Worm (Caenorhabditis elegans): Measurements from ENCODE around the gene grl-27.

Gene grl-27

DNA sequence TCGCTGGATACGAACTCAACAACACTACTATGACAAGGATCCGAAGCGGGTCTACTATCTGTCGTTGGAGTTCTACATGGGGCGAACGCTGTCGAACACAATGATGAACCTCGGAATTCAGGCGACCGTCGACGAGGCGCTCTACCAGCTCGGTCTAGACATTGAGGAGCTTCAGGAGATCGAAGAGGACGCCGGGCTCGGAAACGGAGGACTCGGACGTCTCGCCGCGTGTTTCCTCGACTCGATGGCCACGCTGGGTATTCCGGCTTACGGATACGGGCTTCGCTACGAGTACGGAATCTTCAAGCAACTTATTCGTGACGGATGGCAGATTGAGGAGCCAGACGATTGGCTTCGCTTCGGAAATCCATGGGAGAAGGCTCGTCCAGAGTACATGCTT is 6.0 kb upstream of the grl-27 start:
- no peak for TF ChIP-seq nhr-90 (tag; optimal IDR thresholded peaks at IDR 0.05; ENCODE audit: poor library complexity)
- no peak for TF ChIP-seq pqm-1 (tag; optimal IDR thresholded peaks at IDR 0.05)
- TF ChIP-seq snpc-4 (tag; optimal IDR thresholded peaks at IDR 0.05), result no peak
- TF ChIP-seq ceh-88 (GFP tag; IDR thresholded peaks at IDR 0.05), result no peak
- no peak for TF ChIP-seq ceh-90 (tag; optimal IDR thresholded peaks at IDR 0.05)
- no peak for TF ChIP-seq fos-1 (tag; optimal IDR thresholded peaks at IDR 0.05)
- TF ChIP-seq dsc-1 (tag; optimal IDR thresholded peaks at IDR 0.05), result no peak
- no peak for TF ChIP-seq lin-15B (tag; optimal IDR thresholded peaks at IDR 0.05)
- TF ChIP-seq ama-1 (optimal IDR thresholded peaks at IDR 0.05), result no peak
- no peak for TF ChIP-seq efl-1 (optimal IDR thresholded peaks at IDR 0.05)
- TF ChIP-seq efl-1 (GFP tag; optimal IDR thresholded peaks at IDR 0.05 in 1 of 2), result no peak
- TF ChIP-seq nhr-12 (tag; optimal IDR thresholded peaks at IDR 0.05), result no peak

ce11 chrV:3581034-3581433 is 5.4 kb upstream of the grl-27 start:
- TF ChIP-seq lsy-2 (tag; optimal IDR thresholded peaks at IDR 0.05) (no peak), nhr-90 (tag; optimal IDR thresholded peaks at IDR 0.05; ENCODE audit: poor library complexity) (no peak), nhr-71 (tag; optimal IDR thresholded peaks at IDR 0.05) (peak; percentile 6), mdl-1 (tag; optimal IDR thresholded peaks at IDR 0.05) (peak in 1 of 2 experiments; percentile 9), mep-1 (tag; optimal IDR thresholded peaks at IDR 0.05) (no peak)

ce11 chrV:3580385-3580784 is 4.7 kb upstream of the grl-27 start:
- TF ChIP-seq unc-98 (GFP tag; IDR thresholded peaks at IDR 0.05) (no peak), rnt-1 (tag; optimal IDR thresholded peaks at IDR 0.05) (no peak), elt-3 (tag; optimal IDR thresholded peaks at IDR 0.05) (peak in 2 of 6 experiments; percentile 8 to 39), nhr-85 (tag) (no peak), ceh-8 (GFP tag; optimal IDR thresholded peaks at IDR 0.05) (no peak), elt-2 (tag; optimal IDR thresholded peaks at IDR 0.05) (peak; percentile 52), blmp-1 (tag; optimal IDR thresholded peaks at IDR 0.05) (peak; percentile 52), efl-1 (optimal IDR thresholded peaks at IDR 0.05) (no peak), efl-1 (GFP tag; optimal IDR thresholded peaks at IDR 0.05 in 1 of 2) (peak in 1 of 2 experiments; percentile 27)

ce11 chrV:3579795-3580194 is 4.1 kb upstream of the grl-27 start:
- TF ChIP-seq lin-15B (tag; optimal IDR thresholded peaks at IDR 0.05), result peak; percentile 86
- TF ChIP-seq fos-1 (tag; optimal IDR thresholded peaks at IDR 0.05), result peak; percentile 42
- TF ChIP-seq ceh-82 (tag; optimal IDR thresholded peaks at IDR 0.05), result peak in 2 of 3 experiments; percentile 29 to 76
- TF ChIP-seq nhr-11 (tag; optimal IDR thresholded peaks at IDR 0.05), result no peak
- TF ChIP-seq alr-1 (tag; optimal IDR thresholded peaks at IDR 0.05; ENCODE audit: borderline replicate concordance), result no peak
- no peak for TF ChIP-seq nhr-28 (tag; optimal IDR thresholded peaks at IDR 0.05)
- peak; percentile 27 for TF ChIP-seq skn-1 (tag; optimal IDR thresholded peaks at IDR 0.05)
- TF ChIP-seq dpl-1 (GFP tag; optimal IDR thresholded peaks at IDR 0.05), result peak; percentile 62 to 81 (median 65)
- peak; percentile 35 for TF ChIP-seq nhr-47 (tag; optimal IDR thresholded peaks at IDR 0.05)
- no peak for TF ChIP-seq unc-30 (tag; optimal IDR thresholded peaks at IDR 0.05)
- TF ChIP-seq fkh-10 (GFP tag; optimal IDR thresholded peaks at IDR 0.05), result peak; percentile 12
- no peak for TF ChIP-seq nhr-84 (tag; optimal IDR thresholded peaks at IDR 0.05)
- TF ChIP-seq tbx-2 (tag; optimal IDR thresholded peaks at IDR 0.05), result peak; percentile 23
- TF ChIP-seq xbp-1 (tag; optimal IDR thresholded peaks at IDR 0.05), result peak; percentile 8
- peak; percentile 57 for TF ChIP-seq nhr-85 (tag)
- TF ChIP-seq elt-3 (tag; optimal IDR thresholded peaks at IDR 0.05), result peak in 2 of 6 experiments; percentile 1 to 14
- TF ChIP-seq nhr-19 (GFP tag; conservative IDR thresholded peaks at IDR 0.05), result peak; percentile 29; the same call in 1 of the 2 replicates
- TF ChIP-seq nhr-71 (tag; optimal IDR thresholded peaks at IDR 0.05), result peak; percentile 73
- TF ChIP-seq unc-86 (tag; optimal IDR thresholded peaks at IDR 0.05), result no peak
- no peak for TF ChIP-seq isw-1 (GFP tag; IDR thresholded peaks at IDR 0.05)
- TF ChIP-seq nhr-77 (tag; optimal IDR thresholded peaks at IDR 0.05), result peak; percentile 25
- TF ChIP-seq fkh-8 (tag; optimal IDR thresholded peaks at IDR 0.05), result peak; percentile 15
- TF ChIP-seq swsn-7 (tag; optimal IDR thresholded peaks at IDR 0.05), result peak; percentile 32
- peak; percentile 67 for TF ChIP-seq nhr-20 (tag; optimal IDR thresholded peaks at IDR 0.05)
- TF ChIP-seq snu-23 (GFP tag; optimal IDR thresholded peaks at IDR 0.05), result peak; percentile 68
- peak; percentile 73 to 86 for TF ChIP-seq lin-35 (GFP tag; optimal IDR thresholded peaks at IDR 0.05)
- peak; percentile 61 for TF ChIP-seq mep-1 (tag; optimal IDR thresholded peaks at IDR 0.05)
- TF ChIP-seq efl-1 (optimal IDR thresholded peaks at IDR 0.05), result peak; percentile 46 to 68
- TF ChIP-seq efl-1 (GFP tag; optimal IDR thresholded peaks at IDR 0.05 in 1 of 2), result peak; percentile 82 to 96
- peak; percentile 55 for TF ChIP-seq rnt-1 (tag; optimal IDR thresholded peaks at IDR 0.05)
- TF ChIP-seq C16A3.4 (tag; optimal IDR thresholded peaks at IDR 0.05), result peak; percentile 15
- TF ChIP-seq lin-14 (GFP tag; optimal IDR thresholded peaks at IDR 0.05), result peak; percentile 85
- peak; percentile 16 for TF ChIP-seq unc-130 (tag; optimal IDR thresholded peaks at IDR 0.05)
- TF ChIP-seq lsy-2 (tag; optimal IDR thresholded peaks at IDR 0.05), result peak; percentile 42 to 64
